Fruit fly (Drosophila melanogaster): ENCODE data around the gene Caf1-180.

dm6 chrX:8622419-8622818 is 16.3 kb upstream of the Caf1-180 start:
- TF ChIP-seq CG8478 (optimal IDR thresholded peaks at IDR 0.05) = no peak
- TF ChIP-seq CTCF (optimal IDR thresholded peaks at IDR 0.05) = no peak

Measured in S2 (cell line).